Fruit fly (Drosophila melanogaster): ENCODE results near the gene LSm-4.
A peak's percentile ranks its signal among the peaks of the same experiment; 100 is the strongest.

The LSm-4 gene

dm6 chr2L:10366525-10366924, 38.5 kb downstream of the LSm-4 start, which contains the start of gene CG5056 (continued):
- TF ChIP-seq D (optimal IDR thresholded peaks at IDR 0.05) (no peak), D (GFP tag; optimal IDR thresholded peaks at IDR 0.05) (peak; percentile 22), ci (GFP tag; IDR thresholded peaks at IDR 0.05) (peak; percentile 23; the same call in 1 of the 3 replicates), dmrt11E (tag; optimal IDR thresholded peaks at IDR 0.05) (peak; percentile 13), CG6683 (GFP tag; optimal IDR thresholded peaks at IDR 0.05) (no peak), pb (GFP tag; optimal IDR thresholded peaks at IDR 0.05) (no peak), jing (GFP tag; optimal IDR thresholded peaks at IDR 0.05) (no peak), MBD-R2 (GFP tag; IDR thresholded peaks at IDR 0.05) (peak; percentile 85), jigr1 (GFP tag; IDR thresholded peaks at IDR 0.05) (no peak; the same call in 2 of the 3 replicates), aop (GFP tag; IDR thresholded peaks at IDR 0.05) (no peak), Scr (GFP tag; IDR thresholded peaks at IDR 0.05; ENCODE audit: partially characterized antibody) (peak; percentile 26; the same call in 1 of the 2 replicates), unc-4 (GFP tag; IDR thresholded peaks at IDR 0.05; ENCODE audit: partially characterized antibody) (no peak), NfI (GFP tag; optimal IDR thresholded peaks at IDR 0.05) (peak; percentile 28), CG18262 (tag; optimal IDR thresholded peaks at IDR 0.05) (peak; percentile 7), grn (GFP tag; optimal IDR thresholded peaks at IDR 0.05) (no peak), lilli (GFP tag; optimal IDR thresholded peaks at IDR 0.05) (no peak), jumu (GFP tag; optimal IDR thresholded peaks at IDR 0.05) (no peak), CG4730 (GFP tag; IDR thresholded peaks at IDR 0.05) (no peak), Xrp1 (GFP tag; IDR thresholded peaks at IDR 0.05) (peak; percentile 17; the same call in 1 of the 2 replicates), CG4424 (GFP tag; optimal IDR thresholded peaks at IDR 0.05) (peak; percentile 3), CG5245 (GFP tag; optimal IDR thresholded peaks at IDR 0.05) (no peak), CG4328 (GFP tag; optimal IDR thresholded peaks at IDR 0.05) (no peak), mirr (GFP tag; optimal IDR thresholded peaks at IDR 0.05) (no peak), CG7556 (GFP tag; optimal IDR thresholded peaks at IDR 0.05) (no peak), CG7987 (GFP tag; optimal IDR thresholded peaks at IDR 0.05) (peak; percentile 5), CG15514 (GFP tag; optimal IDR thresholded peaks at IDR 0.05) (peak; percentile 31), sob (GFP tag; IDR thresholded peaks at IDR 0.05) (no peak), CG7271 (tag; optimal IDR thresholded peaks at IDR 0.05) (peak; percentile 11), CG1603 (tag; optimal IDR thresholded peaks at IDR 0.05) (peak; percentile 100), nerfin-1 (tag; optimal IDR thresholded peaks at IDR 0.05) (peak; percentile 12), gcm2 (GFP tag; optimal IDR thresholded peaks at IDR 0.05) (no peak), CG10274 (GFP tag; optimal IDR thresholded peaks at IDR 0.05) (no peak), CG30431 (GFP tag; optimal IDR thresholded peaks at IDR 0.05) (no peak), zf30C (GFP tag; optimal IDR thresholded peaks at IDR 0.05) (no peak), nerfin-2 (GFP tag; IDR thresholded peaks at IDR 0.05; ENCODE audit: partially characterized antibody) (no peak), CG15696 (tag; optimal IDR thresholded peaks at IDR 0.05) (peak; percentile 18), Poxn (GFP tag; IDR thresholded peaks at IDR 0.05) (no peak), ftz-f1 (GFP tag; optimal IDR thresholded peaks at IDR 0.05) (no peak), Camta (GFP tag; optimal IDR thresholded peaks at IDR 0.05) (no peak), Tbp (GFP tag; optimal IDR thresholded peaks at IDR 0.05) (no peak), ham (GFP tag; IDR thresholded peaks at IDR 0.05) (no peak), CG6272 (GFP tag; IDR thresholded peaks at IDR 0.05) (no peak), lab (GFP tag; optimal IDR thresholded peaks at IDR 0.05) (no peak), GATAe (GFP tag; conservative IDR thresholded peaks at IDR 0.05) (no peak)

Data from whole organism, embryonic.